Worm (Caenorhabditis elegans) whole organism, L4/young adult: ENCODE data around the gene lact-7.

Source experiments
- W03F9.2 ChIP-seq: fragments of 150-350 bp; optimal IDR thresholded peaks from 2 replicates; lab custom pipeline; 2014; ENCODE audit warnings: missing biosample characterization, missing genetic modification characterization
- dao-5 ChIP-seq: sonication (generic microtip); optimal IDR thresholded peaks from 2 replicates; lab custom pipeline; 2016; ENCODE audit warnings: missing genotype, missing genetic modification characterization, moderate library complexity, missing compliant biosample characterization
- him-1 ChIP-seq: sonication (generic microtip); optimal IDR thresholded peaks from 2 replicates; lab custom pipeline; 2016; ENCODE audit warnings: missing genotype, missing genetic modification reagents, missing genetic modification characterization, missing compliant biosample characterization

- peak; percentile 90 for TF ChIP-seq him-1 (tag; lab: Kevin White, UChicago)
- TF ChIP-seq dao-5 = peak; percentile 86
- TF ChIP-seq W03F9.2 (tag; lab: Kevin White, UChicago) = peak; percentile 48
These were observed 1.2 kb upstream of the lact-7 start for ce11 chrX:11757666-11758065.
